Fruit fly (Drosophila melanogaster): ENCODE data around the gene Qsox3.

- no peak for TF ChIP-seq CG11902 (GFP tag; optimal IDR thresholded peaks at IDR 0.05)
- TF ChIP-seq CG6808 (GFP tag; optimal IDR thresholded peaks at IDR 0.05): no peak
- TF ChIP-seq Lpt (GFP tag; optimal IDR thresholded peaks at IDR 0.05): no peak
- TF ChIP-seq OdsH (GFP tag; optimal IDR thresholded peaks at IDR 0.05): no peak
- no peak for TF ChIP-seq Hr4 (GFP tag; optimal IDR thresholded peaks at IDR 0.05)
- TF ChIP-seq acj6 (GFP tag; optimal IDR thresholded peaks at IDR 0.05): no peak
- TF ChIP-seq Sox14 (GFP tag; optimal IDR thresholded peaks at IDR 0.05): no peak
- TF ChIP-seq ss (GFP tag; optimal IDR thresholded peaks at IDR 0.05): no peak
These were observed 27.3 kb upstream of the Qsox3 start, which contains the start of gene fit for dm6 chr3R:21884354-21884753.

Measured in whole organism, prepupa.